Worm (Caenorhabditis elegans): ENCODE data around the gene clec-79.

clec-79 gene

ce11 chrIV:3944459-3944858 is 28.7 kb upstream of the clec-79 start, which contains the start of gene clec-72:
clec-72 (plus strand) TSS chrIV:3944816.
- TF ChIP-seq egl-27 (tag; optimal IDR thresholded peaks at IDR 0.05): no peak
- TF ChIP-seq nhr-76 (tag; optimal IDR thresholded peaks at IDR 0.05): no peak
- TF ChIP-seq skn-1 (tag; optimal IDR thresholded peaks at IDR 0.05): peak; percentile 41
- TF ChIP-seq pqm-1 (tag; optimal IDR thresholded peaks at IDR 0.05): peak; percentile 92
- TF ChIP-seq elt-2 (tag; optimal IDR thresholded peaks at IDR 0.05): peak; percentile 98
- TF ChIP-seq jun-1 (tag; optimal IDR thresholded peaks at IDR 0.05): peak; percentile 84

ce11 chrIV:3956095-3956494 is 17.1 kb upstream of the clec-79 start, which contains the start of gene clec-73:
clec-73 (minus strand) TSS chrIV:3956195.
- TF ChIP-seq sea-2 (GFP tag; optimal IDR thresholded peaks at IDR 0.05) (no peak), hmg-11 (tag; optimal IDR thresholded peaks at IDR 0.05) (no peak), zag-1 (tag; optimal IDR thresholded peaks at IDR 0.05) (no peak), nfya-1 (tag; optimal IDR thresholded peaks at IDR 0.05; ENCODE audit: insufficient read depth) (no peak), lin-15B (tag; optimal IDR thresholded peaks at IDR 0.05) (no peak), unc-62 (GFP tag; optimal IDR thresholded peaks at IDR 0.05) (no peak), daf-12 (tag; optimal IDR thresholded peaks at IDR 0.05) (no peak), ZK546.5 (tag; optimal IDR thresholded peaks at IDR 0.05) (no peak), mml-1 (tag; optimal IDR thresholded peaks at IDR 0.05) (no peak), unc-39 (tag; optimal IDR thresholded peaks at IDR 0.05) (no peak), egl-5 (tag; optimal IDR thresholded peaks at IDR 0.05) (no peak), eor-1 (tag; optimal IDR thresholded peaks at IDR 0.05) (no peak), ceh-9 (tag; optimal IDR thresholded peaks at IDR 0.05) (no peak), ztf-11 (tag; optimal IDR thresholded peaks at IDR 0.05) (no peak), nhr-76 (tag; optimal IDR thresholded peaks at IDR 0.05) (no peak), lin-39 (tag; optimal IDR thresholded peaks at IDR 0.05) (no peak), R02D3.7 (tag; optimal IDR thresholded peaks at IDR 0.05) (no peak), nhr-43 (tag; optimal IDR thresholded peaks at IDR 0.05; ENCODE audit: poor library complexity, severe bottlenecking) (no peak)

ce11 chrIV:3956705-3957104 is 16.4 kb upstream of the clec-79 start, which contains the start of gene clec-74:
clec-74 (plus strand) TSS chrIV:3957005.
- no peak for TF ChIP-seq nhr-25 (tag; optimal IDR thresholded peaks at IDR 0.05)
- TF ChIP-seq egl-27 (tag; optimal IDR thresholded peaks at IDR 0.05): no peak
- TF ChIP-seq daf-12 (tag; optimal IDR thresholded peaks at IDR 0.05): no peak
- TF ChIP-seq elt-2 (tag; optimal IDR thresholded peaks at IDR 0.05): no peak
- no peak for TF ChIP-seq pqm-1 (tag; optimal IDR thresholded peaks at IDR 0.05)
- TF ChIP-seq sea-2 (GFP tag; optimal IDR thresholded peaks at IDR 0.05): no peak
- no peak for TF ChIP-seq unc-39 (tag; optimal IDR thresholded peaks at IDR 0.05)
- no peak for TF ChIP-seq eor-1 (tag; optimal IDR thresholded peaks at IDR 0.05)
- no peak for TF ChIP-seq mdl-1 (tag; optimal IDR thresholded peaks at IDR 0.05)
- no peak for TF ChIP-seq tbx-2 (tag; optimal IDR thresholded peaks at IDR 0.05)
- no peak for TF ChIP-seq ceh-28 (tag; optimal IDR thresholded peaks at IDR 0.05)
- TF ChIP-seq nhr-77 (tag; optimal IDR thresholded peaks at IDR 0.05): no peak
- TF ChIP-seq nhr-43 (tag; optimal IDR thresholded peaks at IDR 0.05; ENCODE audit: poor library complexity, severe bottlenecking): no peak
- TF ChIP-seq nhr-11 (tag; optimal IDR thresholded peaks at IDR 0.05): no peak
- TF ChIP-seq nhr-67 (tag; optimal IDR thresholded peaks at IDR 0.05): no peak
- no peak for TF ChIP-seq skn-1 (tag; optimal IDR thresholded peaks at IDR 0.05)
- TF ChIP-seq fos-1 (tag; optimal IDR thresholded peaks at IDR 0.05): no peak
- no peak for TF ChIP-seq elt-1 (tag; optimal IDR thresholded peaks at IDR 0.05)
- no peak for TF ChIP-seq ztf-4 (tag; optimal IDR thresholded peaks at IDR 0.05)

ce11 chrIV:3960396-3960795 is 12.8 kb upstream of the clec-79 start, which contains the start of gene clec-75:
clec-75 (plus strand) TSS chrIV:3960734.
- TF ChIP-seq elt-2 (tag; optimal IDR thresholded peaks at IDR 0.05) (peak; percentile 63), unc-62 (GFP tag; optimal IDR thresholded peaks at IDR 0.05) (no peak), pqm-1 (tag; optimal IDR thresholded peaks at IDR 0.05) (peak; percentile 42), ama-1 (optimal IDR thresholded peaks at IDR 0.05) (no peak), jun-1 (tag; optimal IDR thresholded peaks at IDR 0.05) (peak; percentile 20)

ce11 chrIV:3962584-3962983 is 10.6 kb upstream of the clec-79 start, which contains the start of gene Y46C8AM.1:
Y46C8AM.1 (plus strand) TSS chrIV:3962884.
- TF ChIP-seq elt-2 (tag; optimal IDR thresholded peaks at IDR 0.05) (no peak), fkh-10 (GFP tag; optimal IDR thresholded peaks at IDR 0.05) (no peak), nhr-28 (tag; optimal IDR thresholded peaks at IDR 0.05) (no peak), snpc-4 (tag; optimal IDR thresholded peaks at IDR 0.05) (no peak), nhr-25 (tag; optimal IDR thresholded peaks at IDR 0.05) (no peak), zag-1 (tag; optimal IDR thresholded peaks at IDR 0.05) (no peak), lsy-12 (tag; optimal IDR thresholded peaks at IDR 0.05) (no peak), skn-1 (tag; optimal IDR thresholded peaks at IDR 0.05) (no peak), unc-62 (GFP tag; optimal IDR thresholded peaks at IDR 0.05) (no peak), fos-1 (tag; optimal IDR thresholded peaks at IDR 0.05) (no peak), ceh-16 (tag; optimal IDR thresholded peaks at IDR 0.05) (no peak), nhr-23 (tag; optimal IDR thresholded peaks at IDR 0.05) (no peak), nhr-12 (tag; optimal IDR thresholded peaks at IDR 0.05) (no peak), ceh-28 (tag; optimal IDR thresholded peaks at IDR 0.05) (no peak), ceh-82 (tag; optimal IDR thresholded peaks at IDR 0.05) (no peak)

Measured in whole organism, L3 larva.